Worm (Caenorhabditis elegans) whole organism, mixed stage, embryonic: ENCODE measurements around the gene W01B6.3.

ENCODE experiments used
- blmp-1 ChIP-seq: fragments of 150-350 bp; optimal IDR thresholded peaks from 2 replicates; lab custom pipeline; 2014; ENCODE audit warnings: missing biosample characterization, missing genetic modification characterization
- ceh-43 ChIP-seq: fragments of 200-800 bp; sonication (Bioruptor generic); optimal IDR thresholded peaks from 2 replicates; lab custom pipeline; 2018; ENCODE audit warnings: mild to moderate bottlenecking, missing genetic modification characterization, moderate library complexity, missing compliant biosample characterization
- ces-1 ChIP-seq: fragments of 150-350 bp; optimal IDR thresholded peaks from 2 replicates; lab custom pipeline; 2014; ENCODE audit warnings: missing biosample characterization, missing genetic modification reagents, missing genetic modification characterization
- elt-3 ChIP-seq: fragments of 150-350 bp; optimal IDR thresholded peaks from 2 replicates; lab custom pipeline; 2014; ENCODE audit warnings: missing biosample characterization, missing genetic modification characterization
- lin-13 ChIP-seq: fragments of 150-350 bp; optimal IDR thresholded peaks from 2 replicates; lab custom pipeline; 2014; ENCODE audit warnings: missing biosample characterization, missing genetic modification characterization
- lsy-2 ChIP-seq: fragments of 150-350 bp; optimal IDR thresholded peaks from 2 replicates; lab custom pipeline; 2014; ENCODE audit warnings: missing biosample characterization, missing genetic modification characterization
- mab-5 ChIP-seq: fragments of 150-350 bp; optimal IDR thresholded peaks from 2 replicates; lab custom pipeline; 2014; ENCODE audit warnings: missing biosample characterization, missing genetic modification characterization
- mep-1 ChIP-seq: fragments of 150-350 bp; optimal IDR thresholded peaks from 2 replicates; lab custom pipeline; 2017; ENCODE audit warnings: missing biosample characterization, missing genetic modification reagents, missing genetic modification characterization, inconsistent platforms
- nhr-12 ChIP-seq: fragments of 150-350 bp; optimal IDR thresholded peaks from 2 replicates; lab custom pipeline; 2014; ENCODE audit warnings: missing biosample characterization, missing genetic modification characterization
- nhr-2 ChIP-seq: fragments of 150-350 bp; optimal IDR thresholded peaks from 2 replicates; lab custom pipeline; 2014; ENCODE audit warnings: missing biosample characterization, missing genetic modification characterization
- snpc-4 ChIP-seq: fragments of 150-350 bp; optimal IDR thresholded peaks from 2 replicates; lab custom pipeline; 2014; ENCODE audit warnings: missing biosample characterization, missing genetic modification characterization
- sptf-1 ChIP-seq: sonication (generic microtip); optimal IDR thresholded peaks from 2 replicates; lab custom pipeline; 2017; ENCODE audit warnings: mild to moderate bottlenecking, missing genetic modification characterization, moderate library complexity, missing compliant biosample characterization

DNA sequence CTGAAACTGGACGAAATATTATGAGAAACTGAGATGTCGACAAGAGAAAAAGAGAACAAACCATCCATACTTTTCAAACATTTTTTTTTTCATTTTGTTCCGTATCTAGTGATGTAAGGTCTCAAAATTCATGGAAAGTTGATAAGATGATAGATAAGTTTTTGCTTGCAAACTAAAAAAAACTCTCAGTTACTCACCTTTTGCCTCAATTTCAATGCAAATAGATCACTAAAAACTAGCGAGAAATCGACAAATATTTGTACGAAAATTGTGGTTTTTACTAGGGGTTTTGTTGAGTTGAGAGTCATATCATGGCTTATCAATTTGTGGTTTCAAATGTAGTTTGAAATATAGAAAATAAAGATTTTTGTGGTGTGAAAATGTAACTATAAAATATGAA lies 11.6 kb downstream of the W01B6.3 start:
- TF ChIP-seq blmp-1 (tag; lab: Kevin White, UChicago) = no peak
- no peak for TF ChIP-seq snpc-4
- no peak for TF ChIP-seq ceh-43 (GFP tag; lab: Kevin White, UChicago)
- no peak for TF ChIP-seq lin-13 (tag; lab: Kevin White, UChicago)
- TF ChIP-seq mep-1 = no peak
- no peak for TF ChIP-seq elt-3 (tag; lab: Kevin White, UChicago)
- no peak for TF ChIP-seq mab-5 (tag; lab: Kevin White, UChicago)
- TF ChIP-seq ces-1 (GFP tag; lab: Kevin White, UChicago) = no peak
- TF ChIP-seq sptf-1 (tag; lab: Kevin White, UChicago) = no peak
- no peak for TF ChIP-seq lsy-2 (tag; lab: Kevin White, UChicago)
- no peak for TF ChIP-seq nhr-12
- TF ChIP-seq nhr-2 (tag; lab: Kevin White, UChicago) = no peak
